Worm (Caenorhabditis elegans): ENCODE data around the gene tag-329.

DNA sequence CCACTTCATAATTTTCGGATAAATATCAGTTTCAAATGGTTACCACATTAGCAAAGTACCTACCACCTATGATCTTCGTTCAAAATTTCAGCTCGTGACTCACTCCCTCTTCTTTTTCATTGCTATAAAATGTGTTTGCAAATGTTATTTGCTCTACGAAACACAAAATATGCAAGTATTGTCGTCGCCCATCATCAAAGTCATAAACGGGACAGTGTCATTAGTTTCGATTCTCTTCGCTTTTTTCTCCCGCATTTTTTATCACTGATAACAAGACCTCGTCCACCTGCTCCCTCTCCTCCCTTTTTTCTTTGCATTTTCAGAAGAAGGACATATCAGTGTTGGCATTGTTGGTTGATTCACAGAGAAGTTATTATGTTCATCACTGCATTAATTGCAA is 8.3 kb upstream of the tag-329 start, which contains the start of gene C50F4.1:
- TF ChIP-seq flt-1 (GFP tag; IDR thresholded peaks at IDR 0.05): no peak
- TF ChIP-seq ama-1 (optimal IDR thresholded peaks at IDR 0.05): no peak
- no peak for TF ChIP-seq tbx-37 (GFP tag; conservative IDR thresholded peaks at IDR 0.05)
- no peak for TF ChIP-seq scrt-1 (GFP tag; IDR thresholded peaks at IDR 0.05)
- TF ChIP-seq pes-1 (GFP tag; IDR thresholded peaks at IDR 0.05): no peak
- no peak for TF ChIP-seq ceh-13 (GFP tag; optimal IDR thresholded peaks at IDR 0.05)
- TF ChIP-seq hmg-4 (GFP tag; optimal IDR thresholded peaks at IDR 0.05): no peak
